Worm (Caenorhabditis elegans) whole organism, L4 larva: ENCODE measurements around the gene ZC443.7.

Source experiments
- fkh-10 ChIP-seq: fragments of 150-350 bp; optimal IDR thresholded peaks from 2 replicates; lab custom pipeline; 2014; ENCODE audit warnings: missing biosample characterization, missing genetic modification reagents, missing genetic modification characterization
- lim-7 ChIP-seq: fragments of 200-800 bp; sonication (Bioruptor generic); IDR thresholded peaks from 2 replicates; pipeline ENCODE4 v1.3.6; 2022; ENCODE audit warnings: missing genetic modification characterization, missing compliant biosample characterization
- mxl-2 ChIP-seq: fragments of 200-800 bp; sonication (Bioruptor generic); conservative IDR thresholded peaks from 2 replicates; pipeline ENCODE4 v1.3.6; 2022; ENCODE audit warnings: missing genetic modification reagents, missing genetic modification characterization, missing compliant biosample characterization

- TF ChIP-seq fkh-10 (no peak), mxl-2 (no peak), lim-7 (no peak)
These were observed 48.5 kb downstream of the ZC443.7 start, which contains the start of gene C44H9.7 for ce11 chrV:12854766-12855165.
